Worm (Caenorhabditis elegans) whole organism, L1 larva: ENCODE results near the gene fbxa-208.
A peak's percentile ranks its signal among the peaks of the same experiment; 100 is the strongest.

Source experiments
- C04F5.9 ChIP-seq: sonication (generic microtip); optimal IDR thresholded peaks from 2 replicates; lab custom pipeline; 2016; ENCODE audit warnings: missing genetic modification characterization, missing compliant biosample characterization
- C16A3.4 ChIP-seq: fragments of 150-350 bp; optimal IDR thresholded peaks from 2 replicates; lab custom pipeline; 2014; ENCODE audit warnings: missing biosample characterization, missing genetic modification characterization
- C34B4.2 ChIP-seq: sonication (generic microtip); optimal IDR thresholded peaks from 2 replicates; lab custom pipeline; 2017; ENCODE audit warnings: mild to moderate bottlenecking, missing genetic modification characterization, missing compliant biosample characterization
- aha-1 ChIP-seq: fragments of 150-350 bp; optimal IDR thresholded peaks from 2 replicates; lab custom pipeline; 2014; ENCODE audit warnings: missing biosample characterization, missing genetic modification characterization
- aly-2 ChIP-seq: fragments of 150-350 bp; optimal IDR thresholded peaks from 2 replicates; lab custom pipeline; 2014; ENCODE audit warnings: missing biosample characterization, missing genetic modification characterization
- ama-1 ChIP-seq: fragments of 150-350 bp; optimal IDR thresholded peaks from 2 replicates; lab custom pipeline; 2014
- ceh-63 ChIP-seq: fragments of 200-800 bp; sonication (Bioruptor generic); optimal IDR thresholded peaks from 2 replicates; lab custom pipeline; 2018; ENCODE audit warnings: mild to moderate bottlenecking, missing genetic modification characterization, missing compliant biosample characterization
- ceh-82 ChIP-seq, 3 experiments: fragments of 150-350 bp in 1 of 3; sonication (generic microtip) in 2 of 3; optimal IDR thresholded peaks; 2 replicates each; lab custom pipeline; 2014 to 2017; ENCODE audit warnings: missing biosample characterization in 3 of 3, missing genetic modification characterization in 3 of 3
- ceh-90 ChIP-seq: sonication (generic microtip); optimal IDR thresholded peaks from 2 replicates; lab custom pipeline; 2016; ENCODE audit warnings: missing genetic modification characterization, missing compliant biosample characterization
- ces-1 ChIP-seq: fragments of 150-350 bp; optimal IDR thresholded peaks from 2 replicates; lab custom pipeline; 2014; ENCODE audit warnings: missing biosample characterization, missing genetic modification reagents, missing genetic modification characterization
- dsc-1 ChIP-seq: sonication (generic microtip); optimal IDR thresholded peaks from 2 replicates; lab custom pipeline; 2016; ENCODE audit warnings: mild to moderate bottlenecking, missing genetic modification characterization, missing compliant biosample characterization
- efl-1 ChIP-seq, 4 experiments: fragments of 150-350 bp; optimal IDR thresholded peaks in 3 of 4; peaks in 1 of 4; 1 replicate in 1 of 4; 2 replicates in 3 of 4; lab custom pipeline; 2014; ENCODE audit warnings: missing biosample characterization in 2 of 4, missing genetic modification characterization in 2 of 4, missing genetic modification reagents in 2 of 4
- egl-13 ChIP-seq: sonication (generic microtip); optimal IDR thresholded peaks from 2 replicates; lab custom pipeline; 2016; ENCODE audit warnings: missing genotype, missing genetic modification reagents, missing genetic modification characterization, missing compliant biosample characterization
- elt-2 ChIP-seq: sonication (generic microtip); optimal IDR thresholded peaks from 2 replicates; lab custom pipeline; 2016; ENCODE audit warnings: missing genetic modification characterization, mild to moderate bottlenecking, inconsistent platforms, missing compliant biosample characterization, missing genetic modification reagents
- fkh-10 ChIP-seq: sonication (generic microtip); optimal IDR thresholded peaks from 2 replicates; lab custom pipeline; 2017; ENCODE audit warnings: missing biosample characterization, missing genetic modification reagents, missing genetic modification characterization
- fkh-4 ChIP-seq: sonication (generic microtip); optimal IDR thresholded peaks from 2 replicates; lab custom pipeline; 2016; ENCODE audit warnings: missing compliant biosample characterization, missing genetic modification characterization, borderline replicate concordance
- fkh-8 ChIP-seq: sonication (generic microtip); optimal IDR thresholded peaks from 2 replicates; lab custom pipeline; 2016; ENCODE audit warnings: mild to moderate bottlenecking, missing genetic modification characterization, missing compliant biosample characterization
- hlh-4 ChIP-seq: sonication (generic microtip); optimal IDR thresholded peaks from 2 replicates; lab custom pipeline; 2016; ENCODE audit warnings: mild to moderate bottlenecking, missing genetic modification characterization, missing compliant biosample characterization
- hpl-2 ChIP-seq: fragments of 150-350 bp; optimal IDR thresholded peaks from 2 replicates; lab custom pipeline; 2014; ENCODE audit warnings: missing biosample characterization, missing genetic modification reagents, missing genetic modification characterization
- irx-1 ChIP-seq: sonication (generic microtip); optimal IDR thresholded peaks from 2 replicates; lab custom pipeline; 2016; ENCODE audit warnings: missing genetic modification characterization, missing compliant biosample characterization
- isw-1 ChIP-seq: fragments of 200-800 bp; sonication (Bioruptor generic); IDR thresholded peaks from 2 replicates; pipeline ENCODE4 v1.3.6; 2022; ENCODE audit warnings: missing genetic modification characterization, missing compliant biosample characterization
- jun-1 ChIP-seq: fragments of 150-350 bp; optimal IDR thresholded peaks from 2 replicates; lab custom pipeline; 2014; ENCODE audit warnings: missing biosample characterization, missing genetic modification reagents, missing genetic modification characterization
- lin-14 ChIP-seq: fragments of 200-800 bp; sonication (Bioruptor generic); optimal IDR thresholded peaks from 2 replicates; lab custom pipeline; 2018; ENCODE audit warnings: mild to moderate bottlenecking, missing genetic modification characterization, moderate library complexity, missing compliant biosample characterization
- lin-35 ChIP-seq, 2 experiments: fragments of 150-350 bp; optimal IDR thresholded peaks; 2 replicates each; lab custom pipeline; 2014; ENCODE audit warnings: missing biosample characterization in 2 of 2, missing genetic modification characterization in 2 of 2, missing genetic modification reagents in 2 of 2
- lsy-2 ChIP-seq, 2 experiments: fragments of 150-350 bp; optimal IDR thresholded peaks; 2 replicates each; lab custom pipeline; 2014; ENCODE audit warnings: missing biosample characterization in 2 of 2, missing genetic modification characterization in 2 of 2
- mef-2 ChIP-seq: fragments of 150-350 bp; optimal IDR thresholded peaks from 2 replicates; lab custom pipeline; 2014; ENCODE audit warnings: missing biosample characterization, missing genetic modification characterization
- mep-1 ChIP-seq: fragments of 150-350 bp; optimal IDR thresholded peaks from 2 replicates; lab custom pipeline; 2014; ENCODE audit warnings: missing biosample characterization, missing genetic modification characterization
- nhr-20 ChIP-seq: sonication (generic microtip); optimal IDR thresholded peaks from 2 replicates; lab custom pipeline; 2016; ENCODE audit warnings: mild to moderate bottlenecking, missing genetic modification characterization, missing compliant biosample characterization
- nhr-237 ChIP-seq: fragments of 150-350 bp; optimal IDR thresholded peaks from 2 replicates; lab custom pipeline; 2014; ENCODE audit warnings: missing biosample characterization, missing genetic modification characterization
- nhr-28 ChIP-seq: fragments of 150-350 bp; optimal IDR thresholded peaks from 2 replicates; lab custom pipeline; 2014; ENCODE audit warnings: missing biosample characterization, missing genetic modification characterization
- nhr-47 ChIP-seq: sonication (generic microtip); optimal IDR thresholded peaks from 2 replicates; lab custom pipeline; 2016; ENCODE audit warnings: mild to moderate bottlenecking, missing genetic modification characterization, moderate library complexity, missing compliant biosample characterization
- nhr-71 ChIP-seq: sonication (generic microtip); optimal IDR thresholded peaks from 2 replicates; lab custom pipeline; 2016; ENCODE audit warnings: mild to moderate bottlenecking, missing genetic modification characterization, moderate library complexity, missing compliant biosample characterization
- nhr-90 ChIP-seq: sonication (generic microtip); optimal IDR thresholded peaks from 2 replicates; lab custom pipeline; 2016; ENCODE audit warnings: mild to moderate bottlenecking, missing genetic modification characterization, missing compliant biosample characterization; ENCODE audit not compliant: poor library complexity
- pqm-1 ChIP-seq: sonication (generic microtip); optimal IDR thresholded peaks from 3 replicates; lab custom pipeline; 2017; ENCODE audit warnings: missing biosample characterization, missing genetic modification characterization
- skn-1 ChIP-seq: fragments of 150-350 bp; optimal IDR thresholded peaks from 2 replicates; lab custom pipeline; 2014; ENCODE audit warnings: missing biosample characterization, missing genetic modification characterization
- sox-4 ChIP-seq: sonication (generic microtip); optimal IDR thresholded peaks from 2 replicates; lab custom pipeline; 2016; ENCODE audit warnings: missing genetic modification characterization, missing compliant biosample characterization
- sptf-1 ChIP-seq: fragments of 150-350 bp; optimal IDR thresholded peaks from 2 replicates; lab custom pipeline; 2014; ENCODE audit warnings: missing biosample characterization, missing genetic modification characterization
- swsn-7 ChIP-seq: sonication (generic microtip); optimal IDR thresholded peaks from 2 replicates; lab custom pipeline; 2016; ENCODE audit warnings: missing genetic modification characterization, missing compliant biosample characterization
- zag-1 ChIP-seq: fragments of 150-350 bp; optimal IDR thresholded peaks from 2 replicates; lab custom pipeline; 2014; ENCODE audit warnings: missing biosample characterization, missing genetic modification characterization
- zip-4 ChIP-seq: fragments of 200-800 bp; sonication (Bioruptor generic); optimal IDR thresholded peaks from 2 replicates; lab custom pipeline; 2018; ENCODE audit warnings: mild to moderate bottlenecking, missing genetic modification characterization, moderate library complexity, missing compliant biosample characterization
- ztf-4 ChIP-seq: fragments of 150-350 bp; optimal IDR thresholded peaks from 2 replicates; lab custom pipeline; 2014; ENCODE audit warnings: missing biosample characterization, missing genetic modification characterization

The fbxa-208 gene

ce11 chrIII:1279197-1279596 is 22.6 kb downstream of the fbxa-208 start (continued):
- TF ChIP-seq nhr-90 (tag; lab: Kevin White, UChicago), result peak; percentile 3
- no peak for TF ChIP-seq mef-2 (tag; lab: Kevin White, UChicago)
- TF ChIP-seq lin-14 (GFP tag; lab: Kevin White, UChicago), result no peak
- no peak for TF ChIP-seq ztf-4
- no peak for TF ChIP-seq ces-1
- TF ChIP-seq fkh-10 (GFP tag; lab: Kevin White, UChicago), result no peak
- no peak for TF ChIP-seq irx-1 (tag; lab: Kevin White, UChicago)
- TF ChIP-seq dsc-1, result no peak
- no peak for TF ChIP-seq aha-1

- TF ChIP-seq elt-2 (peak; percentile 2), nhr-47 (tag; lab: Kevin White, UChicago) (peak; percentile 18), C34B4.2 (tag; lab: Kevin White, UChicago) (no peak), ceh-63 (GFP tag; lab: Kevin White, UChicago) (no peak), ama-1 (lab: Kevin White, UChicago) (no peak), lin-35 (GFP tag; optimal IDR thresholded peaks at IDR 0.05; lab: Kevin White, UChicago) (peak in 1 of 2 experiments; percentile 25), lin-14 (GFP tag; lab: Kevin White, UChicago) (peak; percentile 61), mep-1 (tag; lab: Kevin White, UChicago) (no peak), skn-1 (tag; lab: Kevin White, UChicago) (peak; percentile 61), lsy-2 (tag; optimal IDR thresholded peaks at IDR 0.05; lab: Kevin White, UChicago) (peak; percentile 37 to 59), swsn-7 (peak; percentile 25), zip-4 (peak; percentile 92), ceh-90 (tag; lab: Kevin White, UChicago) (no peak), ceh-82 (tag; optimal IDR thresholded peaks at IDR 0.05; lab: Kevin White, UChicago) (peak in 2 of 3 experiments; percentile 32 to 34), sptf-1 (tag; lab: Kevin White, UChicago) (no peak), nhr-237 (tag; lab: Kevin White, UChicago) (peak; percentile 67), jun-1 (no peak), C16A3.4 (tag; lab: Kevin White, UChicago) (no peak), nhr-71 (peak; percentile 42), efl-1 (optimal IDR thresholded peaks at IDR 0.05; lab: Kevin White, UChicago) (peak; percentile 22 to 36), efl-1 (GFP tag; optimal IDR thresholded peaks at IDR 0.05 in 1 of 2; lab: Kevin White, UChicago) (peak; percentile 18 to 80)
These were observed 28.0 kb downstream of the fbxa-208 start, which contains the start of gene fbxa-37 for ce11 chrIII:1284584-1285046. Gene fbxa-37, plus strand, starts transcription at chrIII:1284996.

- TF ChIP-seq skn-1 (tag; lab: Kevin White, UChicago) (peak; percentile 21), fkh-4 (tag; lab: Kevin White, UChicago) (no peak), ceh-82 (tag; optimal IDR thresholded peaks at IDR 0.05; lab: Kevin White, UChicago) (no peak), sox-4 (tag; lab: Kevin White, UChicago) (no peak)
These were observed 31.9 kb downstream of the fbxa-208 start, which contains the start of gene fbxa-50 for ce11 chrIII:1288473-1289056. Gene fbxa-50, minus strand, starts transcription at chrIII:1288523.

- TF ChIP-seq zag-1 (tag; lab: Kevin White, UChicago), result no peak
- peak; percentile 75 for TF ChIP-seq jun-1
- no peak for TF ChIP-seq zip-4
- TF ChIP-seq elt-2, result peak; percentile 87
- no peak for TF ChIP-seq sptf-1 (tag; lab: Kevin White, UChicago)
- TF ChIP-seq C04F5.9, result no peak
- no peak for TF ChIP-seq mep-1 (tag; lab: Kevin White, UChicago)
- no peak for TF ChIP-seq nhr-20 (tag; lab: Kevin White, UChicago)
- no peak for TF ChIP-seq fkh-8 (tag; lab: Kevin White, UChicago)
- no peak for TF ChIP-seq fkh-4 (tag; lab: Kevin White, UChicago)
- TF ChIP-seq hpl-2 (GFP tag; lab: Kevin White, UChicago), result no peak
- TF ChIP-seq ceh-82 (tag; optimal IDR thresholded peaks at IDR 0.05; lab: Kevin White, UChicago), result no peak
- no peak for TF ChIP-seq hlh-4
- TF ChIP-seq nhr-47 (tag; lab: Kevin White, UChicago), result no peak
- no peak for TF ChIP-seq C16A3.4 (tag; lab: Kevin White, UChicago)
- no peak for TF ChIP-seq nhr-237 (tag; lab: Kevin White, UChicago)
- no peak for TF ChIP-seq nhr-28 (tag; lab: Kevin White, UChicago)
- peak; percentile 35 for TF ChIP-seq pqm-1 (tag; lab: Kevin White, UChicago)
- no peak for TF ChIP-seq swsn-7
- no peak for TF ChIP-seq aly-2
- TF ChIP-seq isw-1 (GFP tag; lab: Robert Waterston, UW), result no peak
- no peak for TF ChIP-seq ztf-4
- no peak for TF ChIP-seq lin-14 (GFP tag; lab: Kevin White, UChicago)
- TF ChIP-seq egl-13 (tag; lab: Kevin White, UChicago), result no peak
- TF ChIP-seq, all 84 proteins: peak for 3
These were observed 32.5 kb downstream of the fbxa-208 start for ce11 chrIII:1289139-1289538.
